Fruit fly (Drosophila melanogaster) whole organism, embryonic: ENCODE measurements around the gene velo.

Source experiments
- CG2120 ChIP-seq: fragments of 200-800 bp; sonication (Bioruptor generic); optimal IDR thresholded peaks from 3 replicates; lab custom pipeline; 2016; ENCODE audit warnings: missing biosample characterization, missing genetic modification characterization
- Jarid2 ChIP-seq: fragments of 200-800 bp; sonication (Bioruptor generic); optimal IDR thresholded peaks from 3 replicates; lab custom pipeline; 2017; ENCODE audit warnings: mild to moderate bottlenecking, missing biosample characterization, missing genetic modification reagents, missing genetic modification characterization
- caup ChIP-seq: fragments of 200-800 bp; sonication (Bioruptor generic); optimal IDR thresholded peaks from 3 replicates; lab custom pipeline; 2017; ENCODE audit warnings: missing biosample characterization, mild to moderate bottlenecking, missing genetic modification characterization, moderate library complexity; ENCODE audit not compliant: severe bottlenecking
- nerfin-1 ChIP-seq: fragments of 200-800 bp; sonication (Bioruptor generic); optimal IDR thresholded peaks from 3 replicates; lab custom pipeline; 2019; ENCODE audit warnings: missing biosample characterization, mild to moderate bottlenecking, missing genetic modification characterization, moderate library complexity

DNA sequence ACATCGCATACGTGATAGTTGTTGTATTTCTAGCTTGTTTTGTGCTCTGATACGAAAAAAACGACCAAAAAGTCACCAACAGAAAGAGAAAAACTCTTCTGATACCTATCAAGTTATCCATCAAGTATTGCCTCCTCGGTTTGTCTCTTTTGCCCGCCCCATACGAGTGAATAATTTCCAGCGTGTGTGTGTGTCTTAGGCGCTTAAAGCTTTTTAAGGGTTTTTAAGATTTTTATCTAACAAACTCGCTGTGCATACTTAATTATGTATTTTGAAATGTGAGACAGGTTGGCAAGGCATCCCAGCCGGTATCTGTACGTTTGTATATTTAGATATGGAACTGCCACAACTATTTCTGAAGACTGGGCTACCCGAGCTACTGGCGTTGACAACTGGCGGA lies 26.8 kb upstream of the velo start:
- no peak for TF ChIP-seq nerfin-1
- no peak for TF ChIP-seq Jarid2 (GFP tag; lab: Kevin White, UChicago)
- no peak for TF ChIP-seq caup (GFP tag; lab: Kevin White, UChicago)
- no peak for TF ChIP-seq CG2120 (GFP tag; lab: Kevin White, UChicago)
